Worm (Caenorhabditis elegans) whole organism, L4/young adult: Measurements from ENCODE around the gene T25B2.4.

Source experiments
- W03F9.2 ChIP-seq: fragments of 150-350 bp; optimal IDR thresholded peaks from 2 replicates; lab custom pipeline; 2014; ENCODE audit warnings: missing biosample characterization, missing genetic modification characterization
- him-1 ChIP-seq: sonication (generic microtip); optimal IDR thresholded peaks from 2 replicates; lab custom pipeline; 2016; ENCODE audit warnings: missing genotype, missing genetic modification reagents, missing genetic modification characterization, missing compliant biosample characterization

- no peak for TF ChIP-seq W03F9.2
- no peak for TF ChIP-seq him-1
These were observed 945 bp downstream of the T25B2.4 start for ce11 chrX:6178989-6179388.
